Fruit fly (Drosophila melanogaster) whole organism, embryonic: ENCODE data around the gene msb1l.

ENCODE experiments used
- BtbVII ChIP-seq: fragments of 200-800 bp; sonication (Bioruptor generic); optimal IDR thresholded peaks from 3 replicates; lab custom pipeline; 2017; ENCODE audit warnings: missing biosample characterization, mild to moderate bottlenecking, missing genetic modification characterization
- CG10321 ChIP-seq: fragments of 200-800 bp; sonication (Bioruptor generic); IDR thresholded peaks from 2 replicates; pipeline ENCODE4 v1.3.6; 2022; ENCODE audit warnings: missing biosample characterization, missing genetic modification characterization
- CG10431 ChIP-seq: fragments of 200-800 bp; sonication (Bioruptor generic); optimal IDR thresholded peaks from 3 replicates; lab custom pipeline; 2018; ENCODE audit warnings: missing biosample characterization, mild to moderate bottlenecking, missing genetic modification characterization
- CG11398 ChIP-seq: fragments of 200-800 bp; sonication (Bioruptor generic); optimal IDR thresholded peaks from 2 replicates; lab custom pipeline; 2016; ENCODE audit warnings: missing biosample characterization, missing genetic modification characterization
- CG12744 ChIP-seq: fragments of 200-800 bp; sonication (Bioruptor generic); optimal IDR thresholded peaks from 2 replicates; lab custom pipeline; 2016; ENCODE audit warnings: missing biosample characterization, missing genetic modification characterization
- CG12769 ChIP-seq: fragments of 200-800 bp; sonication (Bioruptor generic); optimal IDR thresholded peaks from 2 replicates; lab custom pipeline; 2019; ENCODE audit warnings: missing biosample characterization, mild to moderate bottlenecking, missing genetic modification characterization, moderate library complexity
- CG13287 ChIP-seq: fragments of 200-800 bp; sonication (Bioruptor generic); IDR thresholded peaks from 2 replicates; pipeline ENCODE4 v1.3.6; 2022; ENCODE audit warnings: missing biosample characterization, missing genetic modification characterization; ENCODE audit not compliant: partially characterized antibody
- CG13624 ChIP-seq: fragments of 200-800 bp; sonication (Bioruptor generic); optimal IDR thresholded peaks from 2 replicates; lab custom pipeline; 2016; ENCODE audit warnings: missing biosample characterization, missing genetic modification characterization
- CG13894 ChIP-seq: fragments of 200-800 bp; sonication (Bioruptor generic); optimal IDR thresholded peaks from 3 replicates; lab custom pipeline; 2018; ENCODE audit warnings: missing biosample characterization, mild to moderate bottlenecking, missing genetic modification characterization, moderate library complexity
- CG14965 ChIP-seq: fragments of 200-800 bp; sonication (Bioruptor generic); optimal IDR thresholded peaks from 2 replicates; lab custom pipeline; 2016; ENCODE audit warnings: missing biosample characterization, missing genetic modification characterization, borderline replicate concordance
- CG15479 ChIP-seq: fragments of 200-800 bp; sonication (Bioruptor generic); optimal IDR thresholded peaks from 3 replicates; lab custom pipeline; 2019; ENCODE audit warnings: missing biosample characterization, mild to moderate bottlenecking, missing genetic modification characterization, moderate library complexity
- CG1603 ChIP-seq: fragments of 200-800 bp; sonication (Bioruptor generic); optimal IDR thresholded peaks from 2 replicates; lab custom pipeline; 2019; ENCODE audit warnings: missing biosample characterization, mild to moderate bottlenecking, missing genetic modification characterization, moderate library complexity
- CG17385 ChIP-seq: fragments of 200-800 bp; sonication (Bioruptor generic); optimal IDR thresholded peaks from 3 replicates; lab custom pipeline; 2018; ENCODE audit warnings: missing biosample characterization, mild to moderate bottlenecking, missing genetic modification characterization
- CG17829 ChIP-seq: fragments of 200-800 bp; optimal IDR thresholded peaks from 2 replicates; lab custom pipeline; 2019; ENCODE audit warnings: missing biosample characterization, mild to moderate bottlenecking, missing genetic modification characterization, moderate library complexity
- CG1832 ChIP-seq: fragments of 200-800 bp; sonication (Bioruptor generic); optimal IDR thresholded peaks from 2 replicates; lab custom pipeline; 2017; ENCODE audit warnings: missing biosample characterization, mild to moderate bottlenecking, missing genetic modification characterization, inconsistent platforms
- CG2199 ChIP-seq: fragments of 200-800 bp; sonication (Bioruptor generic); IDR thresholded peaks from 3 replicates; pipeline ENCODE4 v1.3.6; 2022; ENCODE audit warnings: missing biosample characterization, missing genetic modification characterization
- CG2678 ChIP-seq: fragments of 200-800 bp; sonication (Bioruptor generic); optimal IDR thresholded peaks from 3 replicates; lab custom pipeline; 2019; ENCODE audit warnings: missing biosample characterization, mild to moderate bottlenecking, missing genetic modification characterization, moderate library complexity
- CG32532 ChIP-seq: fragments of 200-800 bp; sonication (Bioruptor generic); IDR thresholded peaks from 2 replicates; pipeline ENCODE4 v1.3.6; 2022; ENCODE audit warnings: missing biosample characterization, missing genetic modification characterization
- CG32767 ChIP-seq: fragments of 200-800 bp; sonication (Bioruptor generic); IDR thresholded peaks from 2 replicates; pipeline ENCODE4 v1.3.6; 2022; ENCODE audit warnings: missing biosample characterization, missing genetic modification characterization
- CG33213 ChIP-seq: fragments of 200-800 bp; sonication (Bioruptor generic); optimal IDR thresholded peaks from 3 replicates; lab custom pipeline; 2016; ENCODE audit warnings: missing biosample characterization, missing genetic modification characterization
- CG4730 ChIP-seq: fragments of 200-800 bp; sonication (Bioruptor generic); IDR thresholded peaks from 2 replicates; pipeline ENCODE4 v1.3.6; 2022; ENCODE audit warnings: missing biosample characterization, missing genetic modification characterization
- CG6791 ChIP-seq: fragments of 200-800 bp; sonication (Bioruptor generic); IDR thresholded peaks from 3 replicates; pipeline ENCODE4 v1.3.6; 2022; ENCODE audit warnings: missing biosample characterization, missing genetic modification characterization; ENCODE audit not compliant: partially characterized antibody
- CG7987 ChIP-seq: fragments of 200-800 bp; sonication (Bioruptor generic); optimal IDR thresholded peaks from 2 replicates; lab custom pipeline; 2018; ENCODE audit warnings: missing biosample characterization, mild to moderate bottlenecking, missing genetic modification characterization, moderate library complexity
- CG8290 ChIP-seq, 3 experiments: fragments of 200-800 bp; sonication (Bioruptor generic); optimal IDR thresholded peaks; 2 replicates each; lab custom pipeline; 2016 to 2019; ENCODE audit warnings: missing biosample characterization in 3 of 3, missing genetic modification characterization in 3 of 3, mild to moderate bottlenecking in 2 of 3, moderate library complexity in 1 of 3
- CHES-1-like ChIP-seq: fragments of 200-800 bp; sonication (Bioruptor generic); optimal IDR thresholded peaks from 2 replicates; lab custom pipeline; 2016; ENCODE audit warnings: missing biosample characterization, missing genetic modification characterization
- CkIIα-i1 ChIP-seq: fragments of 200-800 bp; sonication (Bioruptor generic); IDR thresholded peaks from 2 replicates; pipeline ENCODE4 v1.3.6; 2022; ENCODE audit warnings: missing biosample characterization, missing genetic modification characterization
- Drgx ChIP-seq: fragments of 200-800 bp; sonication (Bioruptor generic); IDR thresholded peaks from 2 replicates; pipeline ENCODE4 v1.3.6; 2022; ENCODE audit warnings: missing biosample characterization, missing genetic modification characterization
- HmgD ChIP-seq: fragments of 200-800 bp; sonication (Bioruptor generic); optimal IDR thresholded peaks from 3 replicates; lab custom pipeline; 2016; ENCODE audit warnings: missing biosample characterization, missing genetic modification characterization
- HmgZ ChIP-seq: fragments of 200-800 bp; sonication (Bioruptor generic); optimal IDR thresholded peaks from 2 replicates; lab custom pipeline; 2018; ENCODE audit warnings: missing biosample characterization, mild to moderate bottlenecking, missing genetic modification characterization
- Lhr ChIP-seq: fragments of 200-800 bp; sonication (Bioruptor generic); optimal IDR thresholded peaks from 3 replicates; lab custom pipeline; 2017; ENCODE audit warnings: mild to moderate bottlenecking, missing biosample characterization, missing genetic modification reagents, missing genetic modification characterization
- Med ChIP-seq: fragments of 200-800 bp; sonication (Bioruptor generic); peaks from one replicate; lab custom pipeline; 2016; ENCODE audit warnings: missing biosample characterization, missing genetic modification characterization, mild to moderate bottlenecking, inconsistent platforms, moderate library complexity
- Sin3A ChIP-seq: fragments of >200 bp; optimal IDR thresholded peaks from 2 replicates; lab custom pipeline; 2018
- Ssrp ChIP-seq: fragments of 200-800 bp; sonication (Bioruptor generic); optimal IDR thresholded peaks from 2 replicates; lab custom pipeline; 2018; ENCODE audit warnings: missing biosample characterization, mild to moderate bottlenecking, missing genetic modification characterization, moderate library complexity
- Trl ChIP-seq, 3 experiments: fragments of >200 bp in 2 of 3; fragments of 200-800 bp in 1 of 3; sonication (Bioruptor generic) in 1 of 3; optimal IDR thresholded peaks; 2 replicates in 1 of 3; 3 replicates in 2 of 3; lab custom pipeline; 2016 to 2017; ENCODE audit warnings: missing biosample characterization in 1 of 3, missing genetic modification characterization in 1 of 3
- Xrp1 ChIP-seq: fragments of 200-800 bp; sonication (Bioruptor generic); IDR thresholded peaks from 2 replicates; pipeline ENCODE4 v1.3.6; 2022; ENCODE audit warnings: missing biosample characterization, missing genetic modification characterization
- abd-A ChIP-seq: fragments of 200-800 bp; sonication (Bioruptor generic); optimal IDR thresholded peaks from 3 replicates; lab custom pipeline; 2019; ENCODE audit warnings: missing biosample characterization, mild to moderate bottlenecking, missing genetic modification characterization, moderate library complexity
- bbx ChIP-seq: fragments of 200-800 bp; sonication (Bioruptor generic); IDR thresholded peaks from 2 replicates; pipeline ENCODE4 v1.3.6; 2022; ENCODE audit warnings: missing biosample characterization, missing genetic modification characterization; ENCODE audit not compliant: partially characterized antibody
- crol ChIP-seq: fragments of 200-800 bp; sonication (Bioruptor generic); IDR thresholded peaks from 2 replicates; pipeline ENCODE4 v1.3.6; 2022; ENCODE audit warnings: missing biosample characterization, missing genetic modification characterization
- dpn ChIP-seq, 2 experiments: fragments of 200-800 bp; sonication (Bioruptor generic); optimal IDR thresholded peaks; 3 replicates each; lab custom pipeline; 2016; ENCODE audit warnings: missing biosample characterization in 2 of 2, missing genetic modification characterization in 2 of 2
- grau ChIP-seq: fragments of 200-800 bp; optimal IDR thresholded peaks from 3 replicates; lab custom pipeline; 2019; ENCODE audit warnings: missing biosample characterization, mild to moderate bottlenecking, missing genetic modification characterization, moderate library complexity
- kah ChIP-seq: fragments of 200-800 bp; sonication (Bioruptor generic); optimal IDR thresholded peaks from 2 replicates; lab custom pipeline; 2018; ENCODE audit warnings: missing biosample characterization, mild to moderate bottlenecking, missing genetic modification characterization
- nerfin-1 ChIP-seq: fragments of 200-800 bp; sonication (Bioruptor generic); optimal IDR thresholded peaks from 3 replicates; lab custom pipeline; 2019; ENCODE audit warnings: missing biosample characterization, mild to moderate bottlenecking, missing genetic modification characterization, moderate library complexity
- pfk ChIP-seq: fragments of 200-800 bp; sonication (Bioruptor generic); optimal IDR thresholded peaks from 2 replicates; lab custom pipeline; 2018; ENCODE audit warnings: missing biosample characterization, mild to moderate bottlenecking, missing genetic modification characterization, moderate library complexity
- prd ChIP-seq, 3 experiments: fragments of >200 bp in 2 of 3; fragments of 200-800 bp in 1 of 3; sonication (Bioruptor generic) in 1 of 3; optimal IDR thresholded peaks in 2 of 3; IDR thresholded peaks in 1 of 3; 2 replicates in 2 of 3; 3 replicates in 1 of 3; pipeline versions ENCODE4 v1.3.6 to Lab custom; 2017 to 2022; ENCODE audit warnings: missing biosample characterization in 1 of 3, missing genetic modification characterization in 1 of 3
- vvl ChIP-seq: fragments of 200-800 bp; sonication (Bioruptor generic); IDR thresholded peaks from 2 replicates; pipeline ENCODE4 v1.3.6; 2022; ENCODE audit warnings: missing biosample characterization, missing genetic modification characterization
- yki ChIP-seq: fragments of >200 bp; optimal IDR thresholded peaks from 3 replicates; lab custom pipeline; 2018

msb1l gene

dm6 chr2L:19571574-19572495 is 5.7 kb upstream of the msb1l start (continued):
- no peak for TF ChIP-seq CG13287 (GFP tag; lab: Robert Waterston, UW)
- TF ChIP-seq CG13624 (GFP tag; lab: Kevin White, UChicago), result peak; percentile 58
- TF ChIP-seq abd-A (tag; lab: Kevin White, UChicago), result peak; percentile 34
- TF ChIP-seq crol, result peak; percentile 33; the same call in 1 of the 2 replicates
- peak; percentile 6; the same call in 1 of the 2 replicates for TF ChIP-seq Xrp1
- TF ChIP-seq CG7987 (GFP tag; lab: Kevin White, UChicago), result no peak
- TF ChIP-seq CG10431 (GFP tag; lab: Kevin White, UChicago), result peak; percentile 79
- TF ChIP-seq CG1603 (tag; lab: Kevin White, UChicago), result peak; percentile 9
- peak; percentile 63 for TF ChIP-seq pfk (GFP tag; lab: Kevin White, UChicago)
- TF ChIP-seq HmgZ (tag; lab: Kevin White, UChicago), result peak; percentile 40
- peak; percentile 46 for TF ChIP-seq yki (lab: Kevin White, UChicago)
- TF ChIP-seq CG11398, result no peak
- TF ChIP-seq prd (optimal IDR thresholded peaks at IDR 0.05; lab: Kevin White, UChicago), result no peak
- TF ChIP-seq prd (GFP tag; IDR thresholded peaks at IDR 0.05; lab: Robert Waterston, UW), result no peak
- peak; percentile 16 for TF ChIP-seq HmgD (GFP tag; lab: Kevin White, UChicago)
- peak; percentile 44 for TF ChIP-seq CHES-1-like (GFP tag; lab: Kevin White, UChicago)
- TF ChIP-seq CG17829 (tag; lab: Kevin White, UChicago), result peak; percentile 39
- peak; percentile 87 to 98 for TF ChIP-seq Trl (optimal IDR thresholded peaks at IDR 0.05; lab: Kevin White, UChicago)
- peak; percentile 28 for TF ChIP-seq Trl (GFP tag; optimal IDR thresholded peaks at IDR 0.05; lab: Kevin White, UChicago)
- peak; percentile 36 for TF ChIP-seq bbx
- TF ChIP-seq CG12744, result no peak
- TF ChIP-seq CG6791, result peak; percentile 50; the same call in 2 of the 3 replicates
- peak; percentile 79 for TF ChIP-seq CG12769 (tag; lab: Kevin White, UChicago)
- no peak for TF ChIP-seq kah (GFP tag; lab: Kevin White, UChicago)
- peak; percentile 83 for TF ChIP-seq Med (GFP tag; lab: Kevin White, UChicago)
- TF ChIP-seq Drgx (GFP tag; lab: Robert Waterston, UW), result 0 out of 2 replicates have a peak, but pooled peaks have one; percentile 43
- 0 out of 2 replicates have a peak, but pooled peaks have one; percentile 17 for TF ChIP-seq CG32532 (GFP tag; lab: Robert Waterston, UW)
- TF ChIP-seq dpn (GFP tag; optimal IDR thresholded peaks at IDR 0.05; lab: Kevin White, UChicago), result no peak
- TF ChIP-seq CG15479 (GFP tag; lab: Kevin White, UChicago), result peak; percentile 94
- peak; percentile 69 for TF ChIP-seq vvl (GFP tag; lab: Robert Waterston, UW)
- peak; percentile 19 for TF ChIP-seq Sin3A (lab: Kevin White, UChicago)
- TF ChIP-seq Lhr (GFP tag; lab: Kevin White, UChicago), result no peak
- no peak for TF ChIP-seq CkIIα-i1 (GFP tag; lab: Robert Waterston, UW)
- peak; percentile 100 for TF ChIP-seq nerfin-1 (tag; lab: Kevin White, UChicago)
- TF ChIP-seq CG1832 (GFP tag; lab: Kevin White, UChicago), result peak; percentile 82
- TF ChIP-seq CG2199 (GFP tag; lab: Robert Waterston, UW), result no peak
- no peak for TF ChIP-seq CG33213 (GFP tag; lab: Kevin White, UChicago)
- TF ChIP-seq grau (tag; lab: Kevin White, UChicago), result no peak
- TF ChIP-seq CG10321, result peak; percentile 27; the same call in 1 of the 2 replicates
- peak; percentile 0 for TF ChIP-seq BtbVII
- peak; percentile 0 for TF ChIP-seq Ssrp (tag; lab: Kevin White, UChicago)
- peak; percentile 90 for TF ChIP-seq CG17385 (GFP tag; lab: Kevin White, UChicago)
- TF ChIP-seq CG13894 (tag; lab: Kevin White, UChicago), result no peak
- TF ChIP-seq CG32767 (GFP tag; lab: Robert Waterston, UW), result peak; percentile 82
- no peak for TF ChIP-seq CG14965 (GFP tag; lab: Kevin White, UChicago)
- TF ChIP-seq CG2678 (tag; lab: Kevin White, UChicago), result no peak
- TF ChIP-seq CG4730, result no peak
- TF ChIP-seq CG8290 (GFP tag; optimal IDR thresholded peaks at IDR 0.05; lab: Kevin White, UChicago), result no peak
- peak in 1 of 2 experiments; percentile 41 for TF ChIP-seq CG8290 (tag; optimal IDR thresholded peaks at IDR 0.05; lab: Kevin White, UChicago)
